Fruit fly (Drosophila melanogaster) whole organism, embryonic: ENCODE measurements around the gene bark.

Source experiments
- Abd-B ChIP-seq: fragments of 200-800 bp; sonication (Bioruptor generic); optimal IDR thresholded peaks from 2 replicates; lab custom pipeline; 2018; ENCODE audit warnings: missing biosample characterization, mild to moderate bottlenecking, missing genetic modification characterization, moderate library complexity
- Atf3 ChIP-seq: fragments of 200-800 bp; sonication (Bioruptor generic); optimal IDR thresholded peaks from 3 replicates; lab custom pipeline; 2016; ENCODE audit warnings: missing biosample characterization, missing genetic modification characterization
- B-H2 ChIP-seq: fragments of 200-800 bp; sonication (Bioruptor generic); optimal IDR thresholded peaks from 2 replicates; lab custom pipeline; 2018; ENCODE audit warnings: missing biosample characterization, mild to moderate bottlenecking, missing genetic modification characterization
- CG10321 ChIP-seq: fragments of 200-800 bp; sonication (Bioruptor generic); IDR thresholded peaks from 2 replicates; pipeline ENCODE4 v1.3.6; 2022; ENCODE audit warnings: missing biosample characterization, missing genetic modification characterization
- CG10431 ChIP-seq: fragments of 200-800 bp; sonication (Bioruptor generic); optimal IDR thresholded peaks from 3 replicates; lab custom pipeline; 2018; ENCODE audit warnings: missing biosample characterization, mild to moderate bottlenecking, missing genetic modification characterization
- CG11456 ChIP-seq: fragments of 200-800 bp; sonication (Bioruptor generic); IDR thresholded peaks from 3 replicates; pipeline ENCODE4 v1.3.6; 2022; ENCODE audit warnings: missing biosample characterization, missing genetic modification characterization
- CG12155 ChIP-seq: fragments of 200-800 bp; sonication (Bioruptor generic); optimal IDR thresholded peaks from 3 replicates; lab custom pipeline; 2016; ENCODE audit warnings: missing biosample characterization, missing genetic modification characterization
- CG12236 ChIP-seq: fragments of 200-800 bp; sonication (Bioruptor generic); optimal IDR thresholded peaks from 2 replicates; lab custom pipeline; 2016; ENCODE audit warnings: missing biosample characterization, missing genetic modification characterization
- CG1233 ChIP-seq: fragments of 200-800 bp; sonication (Bioruptor generic); optimal IDR thresholded peaks from 4 replicates; lab custom pipeline; 2018; ENCODE audit warnings: missing biosample characterization, mild to moderate bottlenecking, missing genetic modification characterization
- CG12744 ChIP-seq: fragments of 200-800 bp; sonication (Bioruptor generic); optimal IDR thresholded peaks from 2 replicates; lab custom pipeline; 2016; ENCODE audit warnings: missing biosample characterization, missing genetic modification characterization
- CG1647 ChIP-seq: fragments of 200-800 bp; sonication (Bioruptor generic); optimal IDR thresholded peaks from 3 replicates; lab custom pipeline; 2016; ENCODE audit warnings: missing biosample characterization, missing genetic modification characterization
- CG16863 ChIP-seq: fragments of 200-800 bp; sonication (Bioruptor generic); optimal IDR thresholded peaks from 3 replicates; lab custom pipeline; 2016; ENCODE audit warnings: missing biosample characterization, missing genetic modification characterization
- CG17385 ChIP-seq: fragments of 200-800 bp; sonication (Bioruptor generic); optimal IDR thresholded peaks from 3 replicates; lab custom pipeline; 2018; ENCODE audit warnings: missing biosample characterization, mild to moderate bottlenecking, missing genetic modification characterization
- CG17829 ChIP-seq: fragments of 200-800 bp; optimal IDR thresholded peaks from 2 replicates; lab custom pipeline; 2019; ENCODE audit warnings: missing biosample characterization, mild to moderate bottlenecking, missing genetic modification characterization, moderate library complexity
- CG18011 ChIP-seq: fragments of 200-800 bp; sonication (Bioruptor generic); optimal IDR thresholded peaks from 2 replicates; lab custom pipeline; 2017; ENCODE audit warnings: missing biosample characterization, missing genetic modification characterization, mild to moderate bottlenecking, moderate library complexity, missing genotype
- CG18764 ChIP-seq: fragments of 200-800 bp; sonication (Bioruptor generic); optimal IDR thresholded peaks from 3 replicates; lab custom pipeline; 2016; ENCODE audit warnings: missing biosample characterization, missing genetic modification characterization
- CG30431 ChIP-seq: fragments of 200-800 bp; sonication (Bioruptor generic); optimal IDR thresholded peaks from 2 replicates; lab custom pipeline; 2017; ENCODE audit warnings: missing biosample characterization, missing genetic modification characterization
- CG31224 ChIP-seq: fragments of 200-800 bp; sonication (Bioruptor generic); IDR thresholded peaks from 2 replicates; pipeline ENCODE4 v1.3.6; 2022; ENCODE audit warnings: missing biosample characterization, missing genetic modification characterization
- CG3407 ChIP-seq: fragments of 200-800 bp; sonication (Bioruptor generic); optimal IDR thresholded peaks from 2 replicates; lab custom pipeline; 2018; ENCODE audit warnings: missing biosample characterization, mild to moderate bottlenecking, missing genetic modification characterization
- CG6683 ChIP-seq: fragments of 200-800 bp; sonication (Bioruptor generic); optimal IDR thresholded peaks from 2 replicates; lab custom pipeline; 2017; ENCODE audit warnings: missing biosample characterization, mild to moderate bottlenecking, missing genetic modification characterization, missing genetic modification reagents
- CG6813 ChIP-seq: fragments of 200-800 bp; sonication (Bioruptor generic); optimal IDR thresholded peaks from 2 replicates; lab custom pipeline; 2017; ENCODE audit warnings: missing biosample characterization, missing genetic modification characterization, mild to moderate bottlenecking, moderate library complexity, missing genetic modification reagents
- CG7372 ChIP-seq: fragments of 200-800 bp; sonication (Bioruptor generic); IDR thresholded peaks from 2 replicates; pipeline ENCODE4 v1.3.6; 2022; ENCODE audit warnings: missing biosample characterization, missing genetic modification characterization
- CG8281 ChIP-seq: fragments of 200-800 bp; sonication (Bioruptor generic); optimal IDR thresholded peaks from 2 replicates; lab custom pipeline; 2018; ENCODE audit warnings: missing biosample characterization, mild to moderate bottlenecking, missing genetic modification characterization, moderate library complexity
- CG9817 ChIP-seq: fragments of 200-800 bp; sonication (Bioruptor generic); optimal IDR thresholded peaks from 2 replicates; lab custom pipeline; 2018; ENCODE audit warnings: missing biosample characterization, mild to moderate bottlenecking, missing genetic modification characterization, moderate library complexity
- CrebB ChIP-seq: fragments of 200-800 bp; sonication (Bioruptor generic); optimal IDR thresholded peaks from 3 replicates; lab custom pipeline; 2018; ENCODE audit warnings: missing biosample characterization, mild to moderate bottlenecking, missing genetic modification characterization
- Deaf1 ChIP-seq: fragments of 200-800 bp; optimal IDR thresholded peaks from 3 replicates; lab custom pipeline; 2019; ENCODE audit warnings: missing biosample characterization, mild to moderate bottlenecking, missing genetic modification characterization, moderate library complexity
- Doc3 ChIP-seq: fragments of 200-800 bp; sonication (Bioruptor generic); IDR thresholded peaks from 3 replicates; pipeline ENCODE4 v1.3.6; 2022; ENCODE audit warnings: missing biosample characterization, missing genetic modification characterization; ENCODE audit not compliant: partially characterized antibody
- E2f1 ChIP-seq: fragments of 200-800 bp; sonication (Bioruptor generic); IDR thresholded peaks from 2 replicates; pipeline ENCODE4 v1.3.6; 2022; ENCODE audit warnings: missing biosample characterization, missing genetic modification characterization
- Ets97D ChIP-seq: fragments of 200-800 bp; sonication (Bioruptor generic); optimal IDR thresholded peaks from 3 replicates; lab custom pipeline; 2016; ENCODE audit warnings: missing biosample characterization, missing genetic modification characterization
- HmgZ ChIP-seq: fragments of 200-800 bp; sonication (Bioruptor generic); optimal IDR thresholded peaks from 2 replicates; lab custom pipeline; 2018; ENCODE audit warnings: missing biosample characterization, mild to moderate bottlenecking, missing genetic modification characterization
- Sry-δ ChIP-seq: fragments of 200-800 bp; sonication (Bioruptor generic); optimal IDR thresholded peaks from 2 replicates; lab custom pipeline; 2016; ENCODE audit warnings: missing biosample characterization, missing genetic modification characterization
- TFAM ChIP-seq: fragments of 200-800 bp; sonication (Bioruptor generic); optimal IDR thresholded peaks from 2 replicates; lab custom pipeline; 2017; ENCODE audit warnings: missing biosample characterization, missing genetic modification characterization, inconsistent platforms
- az2 ChIP-seq: fragments of 200-800 bp; sonication (Bioruptor generic); optimal IDR thresholded peaks from 3 replicates; lab custom pipeline; 2016; ENCODE audit warnings: missing biosample characterization, missing genetic modification characterization
- chinmo ChIP-seq: fragments of 200-800 bp; sonication (Bioruptor generic); IDR thresholded peaks from 4 replicates; pipeline ENCODE4 v1.3.6; 2022; ENCODE audit warnings: missing biosample characterization, missing genetic modification characterization; ENCODE audit not compliant: partially characterized antibody
- dm ChIP-seq: fragments of 200-800 bp; sonication (Bioruptor generic); optimal IDR thresholded peaks from 3 replicates; lab custom pipeline; 2016; ENCODE audit warnings: missing biosample characterization, missing genetic modification characterization
- eyg ChIP-seq: fragments of 200-800 bp; sonication (Bioruptor generic); optimal IDR thresholded peaks from 3 replicates; lab custom pipeline; 2016; ENCODE audit warnings: missing biosample characterization, missing genetic modification characterization
- her ChIP-seq: fragments of 200-800 bp; sonication (Bioruptor generic); optimal IDR thresholded peaks from 2 replicates; lab custom pipeline; 2016; ENCODE audit warnings: missing biosample characterization, missing genetic modification characterization
- nau ChIP-seq: fragments of 200-800 bp; sonication (Bioruptor generic); optimal IDR thresholded peaks from 3 replicates; lab custom pipeline; 2017; ENCODE audit warnings: missing biosample characterization, mild to moderate bottlenecking, missing genetic modification characterization, missing genetic modification reagents
- otp ChIP-seq: fragments of 200-800 bp; sonication (Bioruptor generic); IDR thresholded peaks from 3 replicates; pipeline ENCODE4, ENCODE4 v1.3.6; 2022; ENCODE audit warnings: missing biosample characterization, missing genetic modification characterization
- p53 ChIP-seq: fragments of 200-800 bp; sonication (Bioruptor generic); optimal IDR thresholded peaks from 2 replicates; lab custom pipeline; 2016; ENCODE audit warnings: missing biosample characterization, missing genetic modification characterization
- peb ChIP-seq: fragments of 200-800 bp; sonication (Bioruptor generic); IDR thresholded peaks from 2 replicates; pipeline ENCODE4 v1.3.6; 2022; ENCODE audit warnings: missing biosample characterization, missing genetic modification characterization
- pum ChIP-seq: fragments of 200-800 bp; sonication (Bioruptor generic); optimal IDR thresholded peaks from 2 replicates; lab custom pipeline; 2016; ENCODE audit warnings: missing biosample characterization, missing genetic modification characterization
- slp2 ChIP-seq: fragments of 200-800 bp; sonication (Bioruptor generic); optimal IDR thresholded peaks from 2 replicates; lab custom pipeline; 2016; ENCODE audit warnings: missing biosample characterization, missing genetic modification characterization
- sob ChIP-seq: fragments of 200-800 bp; sonication (Bioruptor generic); IDR thresholded peaks from 2 replicates; pipeline ENCODE4 v1.3.6; 2022; ENCODE audit warnings: missing biosample characterization, missing genetic modification characterization
- sug ChIP-seq: fragments of 200-800 bp; optimal IDR thresholded peaks from 2 replicates; lab custom pipeline; 2019; ENCODE audit warnings: missing biosample characterization, mild to moderate bottlenecking, missing genetic modification characterization, moderate library complexity
- tap ChIP-seq: fragments of 200-800 bp; optimal IDR thresholded peaks from 3 replicates; lab custom pipeline; 2019; ENCODE audit warnings: missing biosample characterization, mild to moderate bottlenecking, missing genetic modification characterization, moderate library complexity
- tll ChIP-seq, 2 experiments: fragments of 200-800 bp in 1 of 2; fragments of >200 bp in 1 of 2; sonication (Bioruptor generic) in 1 of 2; optimal IDR thresholded peaks; 2 replicates each; lab custom pipeline; 2017 to 2019; ENCODE audit warnings: missing biosample characterization in 2 of 2, missing genetic modification characterization in 2 of 2, mild to moderate bottlenecking in 1 of 2, moderate library complexity in 1 of 2
- tna ChIP-seq: fragments of 200-800 bp; sonication (Bioruptor generic); IDR thresholded peaks from 2 replicates; pipeline ENCODE4 v1.3.6; 2022; ENCODE audit warnings: missing biosample characterization, missing genetic modification characterization; ENCODE audit not compliant: partially characterized antibody
- unc-4 ChIP-seq: fragments of 200-800 bp; sonication (Bioruptor generic); IDR thresholded peaks from 2 replicates; pipeline ENCODE4 v1.3.6; 2022; ENCODE audit warnings: missing biosample characterization, missing genetic modification characterization; ENCODE audit not compliant: partially characterized antibody
- z ChIP-seq: fragments of 200-800 bp; sonication (Bioruptor generic); IDR thresholded peaks from 3 replicates; pipeline ENCODE4 v1.3.6; 2022; ENCODE audit warnings: missing biosample characterization, missing genetic modification characterization

Gene bark

dm6 chr2L:3813255-3813875, 26.4 kb downstream of the bark start, which contains the start of gene CG3407 (continued):
- peak; percentile 68; the same call in 1 of the 4 replicates for TF ChIP-seq chinmo (GFP tag; lab: Robert Waterston, UW)
- no peak for TF ChIP-seq otp
- TF ChIP-seq az2 (GFP tag; lab: Kevin White, UChicago): no peak
- TF ChIP-seq pum (GFP tag; lab: Kevin White, UChicago): peak; percentile 30
- no peak for TF ChIP-seq TFAM
- no peak for TF ChIP-seq CG12744 (GFP tag; lab: Kevin White, UChicago)
- peak; percentile 46 for TF ChIP-seq CG12155 (GFP tag; lab: Kevin White, UChicago)
- TF ChIP-seq CG7372 (GFP tag; lab: Robert Waterston, UW): no peak
- no peak for TF ChIP-seq Abd-B
- TF ChIP-seq her (GFP tag; lab: Kevin White, UChicago): peak; percentile 61
- no peak for TF ChIP-seq Deaf1 (tag; lab: Kevin White, UChicago)
- TF ChIP-seq CG9817 (tag; lab: Kevin White, UChicago): peak; percentile 53
- TF ChIP-seq CG11456 (GFP tag; lab: Robert Waterston, UW): peak; percentile 78; the same call in 2 of the 3 replicates
- TF ChIP-seq Sry-δ: peak; percentile 71
- TF ChIP-seq peb (GFP tag; lab: Robert Waterston, UW): no peak
- TF ChIP-seq E2f1: no peak
- TF ChIP-seq slp2 (GFP tag; lab: Kevin White, UChicago): peak; percentile 33
- TF ChIP-seq Ets97D (GFP tag; lab: Kevin White, UChicago): peak; percentile 83
- no peak for TF ChIP-seq Atf3 (GFP tag; lab: Kevin White, UChicago)
- TF ChIP-seq CG10431 (GFP tag; lab: Kevin White, UChicago): no peak
- no peak for TF ChIP-seq CG8281
- no peak for TF ChIP-seq nau (GFP tag; lab: Kevin White, UChicago)
- peak; percentile 14 for TF ChIP-seq dm (GFP tag; lab: Kevin White, UChicago)
- no peak for TF ChIP-seq CG31224 (GFP tag; lab: Robert Waterston, UW)
- peak; percentile 81 for TF ChIP-seq HmgZ
- TF ChIP-seq CG3407 (GFP tag; lab: Kevin White, UChicago): peak; percentile 34
- TF ChIP-seq tll (GFP tag; optimal IDR thresholded peaks at IDR 0.05; lab: Kevin White, UChicago): no peak
- no peak for TF ChIP-seq CG17385 (GFP tag; lab: Kevin White, UChicago)
- peak; percentile 7 for TF ChIP-seq p53
- TF ChIP-seq CG16863 (GFP tag; lab: Kevin White, UChicago): no peak
- TF ChIP-seq CG6683 (GFP tag; lab: Kevin White, UChicago): no peak
- TF ChIP-seq eyg (GFP tag; lab: Kevin White, UChicago): no peak
- peak; percentile 80 for TF ChIP-seq sob (GFP tag; lab: Robert Waterston, UW)
- TF ChIP-seq tna: peak; percentile 57
- TF ChIP-seq B-H2 (GFP tag; lab: Kevin White, UChicago): peak; percentile 54
- TF ChIP-seq CG12236 (GFP tag; lab: Kevin White, UChicago): no peak
- peak; percentile 30 for TF ChIP-seq CG1647
- TF ChIP-seq unc-4 (GFP tag; lab: Robert Waterston, UW): peak; percentile 68
- no peak for TF ChIP-seq CG18764 (GFP tag; lab: Kevin White, UChicago)
- TF ChIP-seq CG10321 (GFP tag; lab: Robert Waterston, UW): no peak
- TF ChIP-seq CG18011: no peak
- no peak for TF ChIP-seq z
- no peak for TF ChIP-seq tap
- TF ChIP-seq Doc3 (GFP tag; lab: Robert Waterston, UW): peak; percentile 37; the same call in 1 of the 3 replicates
- no peak for TF ChIP-seq CG6813 (GFP tag; lab: Kevin White, UChicago)
- peak; percentile 4 for TF ChIP-seq CG30431
- no peak for TF ChIP-seq CrebB (tag; lab: Kevin White, UChicago)
- TF ChIP-seq sug (tag; lab: Kevin White, UChicago): no peak
- TF ChIP-seq CG17829 (tag; lab: Kevin White, UChicago): peak; percentile 44
- no peak for TF ChIP-seq CG1233
